Fruit fly (Drosophila melanogaster) whole organism, pupa: ENCODE measurements around the gene CG17777.

ENCODE experiments used
- CG12605 ChIP-seq: fragments of 200-800 bp; sonication (Bioruptor generic); IDR thresholded peaks from 2 replicates; pipeline ENCODE4 v1.3.6; 2022; ENCODE audit warnings: missing biosample characterization, missing genetic modification characterization
- CG15710 ChIP-seq: fragments of 200-800 bp; sonication (Bioruptor generic); optimal IDR thresholded peaks from 2 replicates; lab custom pipeline; 2018; ENCODE audit warnings: missing biosample characterization, mild to moderate bottlenecking, missing genetic modification characterization, moderate library complexity
- CG17806 ChIP-seq: fragments of 200-800 bp; sonication (Bioruptor generic); optimal IDR thresholded peaks from 2 replicates; lab custom pipeline; 2018; ENCODE audit warnings: missing biosample characterization, mild to moderate bottlenecking, missing genetic modification characterization, moderate library complexity
- CG34367 ChIP-seq: fragments of 200-800 bp; sonication (Bioruptor generic); optimal IDR thresholded peaks from 2 replicates; lab custom pipeline; 2018; ENCODE audit warnings: missing biosample characterization, mild to moderate bottlenecking, missing genetic modification characterization
- CG4496 ChIP-seq: fragments of 200-800 bp; sonication (Bioruptor generic); IDR thresholded peaks from 3 replicates; pipeline ENCODE4 v1.3.6; 2022; ENCODE audit warnings: missing biosample characterization, missing genetic modification characterization
- CG8159 ChIP-seq: fragments of 200-800 bp; sonication (Bioruptor generic); optimal IDR thresholded peaks from 3 replicates; lab custom pipeline; 2018; ENCODE audit warnings: missing biosample characterization, mild to moderate bottlenecking, missing genetic modification characterization, moderate library complexity
- CG8301 ChIP-seq: fragments of 200-800 bp; sonication (Bioruptor generic); optimal IDR thresholded peaks from 2 replicates; lab custom pipeline; 2018; ENCODE audit warnings: missing biosample characterization, mild to moderate bottlenecking, missing genetic modification characterization
- CG9948 ChIP-seq: fragments of 200-800 bp; sonication (Bioruptor generic); optimal IDR thresholded peaks from 2 replicates; lab custom pipeline; 2018; ENCODE audit warnings: missing biosample characterization, mild to moderate bottlenecking, missing genetic modification characterization, moderate library complexity
- D1 ChIP-seq: fragments of 200-800 bp; sonication (Bioruptor generic); optimal IDR thresholded peaks from 2 replicates; lab custom pipeline; 2018; ENCODE audit warnings: missing biosample characterization, mild to moderate bottlenecking, missing genetic modification characterization, moderate library complexity
- EcR ChIP-seq: fragments of 200-800 bp; sonication (Bioruptor generic); optimal IDR thresholded peaks from 3 replicates; lab custom pipeline; 2019; ENCODE audit warnings: missing biosample characterization, missing genetic modification characterization, mild to moderate bottlenecking, moderate library complexity, missing genetic modification reagents
- Ets98B ChIP-seq: fragments of 200-800 bp; sonication (Bioruptor generic); IDR thresholded peaks from 2 replicates; pipeline ENCODE4 v1.3.6; 2022; ENCODE audit warnings: missing biosample characterization, missing genetic modification characterization
- Pif1B ChIP-seq: fragments of 200-800 bp; sonication (Bioruptor generic); optimal IDR thresholded peaks from 3 replicates; lab custom pipeline; 2016; ENCODE audit warnings: missing biosample characterization, missing genetic modification characterization
- Snoo ChIP-seq: fragments of 200-800 bp; sonication (Bioruptor generic); optimal IDR thresholded peaks from 3 replicates; lab custom pipeline; 2017; ENCODE audit warnings: missing biosample characterization, mild to moderate bottlenecking, missing genetic modification characterization, inconsistent platforms
- gl ChIP-seq: fragments of 200-800 bp; sonication (Bioruptor generic); optimal IDR thresholded peaks from 2 replicates; lab custom pipeline; 2018; ENCODE audit warnings: missing biosample characterization, mild to moderate bottlenecking, missing genetic modification characterization

DNA sequence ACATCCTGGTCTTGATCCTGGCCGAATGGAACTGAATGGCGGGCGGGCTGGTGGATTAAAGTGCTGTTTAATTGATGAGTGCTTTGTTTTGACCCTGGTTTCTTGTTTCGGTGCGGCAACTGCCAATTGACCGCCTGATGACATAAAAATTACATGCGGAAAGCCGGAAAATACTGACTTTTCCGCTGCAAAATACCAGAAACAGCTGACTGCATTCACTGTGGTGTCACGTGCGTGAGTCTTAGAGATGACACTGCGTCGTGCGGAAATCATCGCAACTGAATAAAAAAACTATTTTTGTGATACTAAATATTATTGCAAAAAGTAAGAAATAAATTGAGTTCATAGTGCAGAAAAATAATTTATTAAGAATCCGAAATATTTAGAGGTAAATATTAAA, 37.2 kb upstream of the CG17777 start, which contains the start of gene bcn92:
- TF ChIP-seq EcR (GFP tag; lab: Kevin White, UChicago) (no peak), CG8159 (tag; lab: Kevin White, UChicago) (no peak), CG12605 (GFP tag; lab: Robert Waterston, UW) (no peak), CG17806 (tag; lab: Kevin White, UChicago) (no peak), CG4496 (GFP tag; lab: Robert Waterston, UW) (peak; percentile 57; the same call in 2 of the 3 replicates), CG34367 (tag; lab: Kevin White, UChicago) (no peak), CG9948 (tag; lab: Kevin White, UChicago) (no peak), gl (tag; lab: Kevin White, UChicago) (no peak), D1 (tag; lab: Kevin White, UChicago) (no peak), Snoo (tag; lab: Kevin White, UChicago) (no peak), Pif1B (GFP tag; lab: Kevin White, UChicago) (no peak), CG8301 (tag; lab: Kevin White, UChicago) (no peak), CG15710 (tag; lab: Kevin White, UChicago) (peak; percentile 15), Ets98B (GFP tag; lab: Robert Waterston, UW) (0 out of 2 replicates have a peak, but pooled peaks have one; percentile 21)
